Fruit fly (Drosophila melanogaster) whole organism, embryonic: ENCODE results near the gene CG43922.
A peak's percentile ranks its signal among the peaks of the same experiment; 100 is the strongest.

Experiments
- Atf6 ChIP-seq: fragments of 200-800 bp; sonication (Bioruptor generic); IDR thresholded peaks from 2 replicates; pipeline ENCODE4 v1.3.6; 2022; ENCODE audit warnings: missing biosample characterization, missing genetic modification characterization
- Bgb ChIP-seq: fragments of 200-800 bp; sonication (Bioruptor generic); IDR thresholded peaks from 2 replicates; pipeline ENCODE4 v1.3.6; 2022; ENCODE audit warnings: missing biosample characterization, missing genetic modification characterization; ENCODE audit not compliant: partially characterized antibody
- CG12391 ChIP-seq: fragments of 200-800 bp; sonication (Bioruptor generic); optimal IDR thresholded peaks from 3 replicates; lab custom pipeline; 2018; ENCODE audit warnings: missing biosample characterization, mild to moderate bottlenecking, missing genetic modification characterization, moderate library complexity
- CG14860 ChIP-seq: fragments of 200-800 bp; sonication (Bioruptor generic); IDR thresholded peaks from 3 replicates; pipeline ENCODE4 v1.3.6; 2022; ENCODE audit warnings: missing biosample characterization, missing genetic modification characterization; ENCODE audit not compliant: partially characterized antibody
- CG1603 ChIP-seq: fragments of 200-800 bp; sonication (Bioruptor generic); optimal IDR thresholded peaks from 2 replicates; lab custom pipeline; 2019; ENCODE audit warnings: missing biosample characterization, mild to moderate bottlenecking, missing genetic modification characterization, moderate library complexity
- CG17829 ChIP-seq: fragments of 200-800 bp; optimal IDR thresholded peaks from 2 replicates; lab custom pipeline; 2019; ENCODE audit warnings: missing biosample characterization, mild to moderate bottlenecking, missing genetic modification characterization, moderate library complexity
- CG2116 ChIP-seq: fragments of 200-800 bp; sonication (Bioruptor generic); optimal IDR thresholded peaks from 3 replicates; lab custom pipeline; 2018; ENCODE audit warnings: missing biosample characterization, mild to moderate bottlenecking, missing genetic modification characterization
- CG31224 ChIP-seq: fragments of 200-800 bp; sonication (Bioruptor generic); IDR thresholded peaks from 2 replicates; pipeline ENCODE4 v1.3.6; 2022; ENCODE audit warnings: missing biosample characterization, missing genetic modification characterization
- CG31388 ChIP-seq: fragments of 200-800 bp; sonication (Bioruptor generic); optimal IDR thresholded peaks from 2 replicates; lab custom pipeline; 2016; ENCODE audit warnings: missing biosample characterization, missing genetic modification characterization
- CG34376 ChIP-seq: fragments of 200-800 bp; sonication (Bioruptor generic); optimal IDR thresholded peaks from 2 replicates; lab custom pipeline; 2018; ENCODE audit warnings: missing biosample characterization, mild to moderate bottlenecking, missing genetic modification characterization
- CG4282 ChIP-seq: fragments of 200-800 bp; sonication (Bioruptor generic); optimal IDR thresholded peaks from 2 replicates; lab custom pipeline; 2016; ENCODE audit warnings: missing biosample characterization, missing genetic modification characterization
- CG7357 ChIP-seq: fragments of 200-800 bp; sonication (Bioruptor generic); IDR thresholded peaks from 3 replicates; pipeline ENCODE4 v1.3.6; 2022; ENCODE audit warnings: missing biosample characterization, missing genetic modification characterization
- CG7928 ChIP-seq: fragments of 200-800 bp; sonication (Bioruptor generic); optimal IDR thresholded peaks from 2 replicates; lab custom pipeline; 2017; ENCODE audit warnings: missing biosample characterization, mild to moderate bottlenecking, missing genetic modification characterization
- CG7963 ChIP-seq: fragments of 200-800 bp; sonication (Bioruptor generic); IDR thresholded peaks from 3 replicates; pipeline ENCODE4 v1.3.6; 2022; ENCODE audit warnings: missing biosample characterization, missing genetic modification characterization; ENCODE audit not compliant: partially characterized antibody
- CG8359 ChIP-seq: fragments of 200-800 bp; sonication (Bioruptor generic); optimal IDR thresholded peaks from 2 replicates; lab custom pipeline; 2017; ENCODE audit warnings: missing biosample characterization, mild to moderate bottlenecking, missing genetic modification characterization, borderline replicate concordance
- CG9876 ChIP-seq: fragments of 200-800 bp; sonication (Bioruptor generic); optimal IDR thresholded peaks from 2 replicates; lab custom pipeline; 2016; ENCODE audit warnings: missing biosample characterization, missing genetic modification characterization
- ERR ChIP-seq: fragments of 200-800 bp; sonication (Bioruptor generic); optimal IDR thresholded peaks from 2 replicates; lab custom pipeline; 2016; ENCODE audit warnings: missing biosample characterization, missing genetic modification characterization
- Fer2 ChIP-seq: fragments of 200-800 bp; sonication (Bioruptor generic); optimal IDR thresholded peaks from 2 replicates; lab custom pipeline; 2018; ENCODE audit warnings: missing biosample characterization, mild to moderate bottlenecking, missing genetic modification characterization, moderate library complexity
- HLH54F ChIP-seq: fragments of 200-800 bp; sonication (Bioruptor generic); optimal IDR thresholded peaks from 3 replicates; lab custom pipeline; 2016; ENCODE audit warnings: missing biosample characterization, missing genetic modification characterization
- Hey ChIP-seq: fragments of 200-800 bp; sonication (Bioruptor generic); optimal IDR thresholded peaks from 3 replicates; lab custom pipeline; 2018; ENCODE audit warnings: missing biosample characterization, mild to moderate bottlenecking, missing genetic modification characterization
- Hmx ChIP-seq: fragments of 200-800 bp; sonication (Bioruptor generic); optimal IDR thresholded peaks from 2 replicates; lab custom pipeline; 2016; ENCODE audit warnings: missing biosample characterization, missing genetic modification characterization
- Mad ChIP-seq: fragments of 200-800 bp; sonication (Bioruptor generic); optimal IDR thresholded peaks from 2 replicates; lab custom pipeline; 2016; ENCODE audit warnings: missing biosample characterization, missing genetic modification characterization
- Myb ChIP-seq: fragments of 200-800 bp; sonication (Bioruptor generic); optimal IDR thresholded peaks from 2 replicates; lab custom pipeline; 2016; ENCODE audit warnings: missing biosample characterization, missing genetic modification characterization
- Pdp1 ChIP-seq, 2 experiments: fragments of 200-800 bp; sonication (Bioruptor generic); optimal IDR thresholded peaks; 3 replicates each; lab custom pipeline; 2016; ENCODE audit warnings: missing biosample characterization in 2 of 2, missing genetic modification characterization in 2 of 2, mild to moderate bottlenecking in 1 of 2, moderate library complexity in 1 of 2
- Poxn ChIP-seq: fragments of 200-800 bp; sonication (Bioruptor generic); IDR thresholded peaks from 2 replicates; pipeline ENCODE4 v1.3.6; 2022; ENCODE audit warnings: missing biosample characterization, missing genetic modification characterization
- Rfx ChIP-seq: fragments of 200-800 bp; sonication (Bioruptor generic); IDR thresholded peaks from 2 replicates; pipeline ENCODE4 v1.3.6; 2022; ENCODE audit warnings: missing biosample characterization, missing genetic modification characterization
- ara ChIP-seq: fragments of 200-800 bp; sonication (Bioruptor generic); IDR thresholded peaks from 2 replicates; pipeline ENCODE4 v1.3.6; 2022; ENCODE audit warnings: missing biosample characterization, missing genetic modification characterization
- bab2 ChIP-seq: fragments of 200-800 bp; sonication (Bioruptor generic); optimal IDR thresholded peaks from 2 replicates; lab custom pipeline; 2016; ENCODE audit warnings: missing biosample characterization, missing genetic modification characterization
- bigmax ChIP-seq: fragments of 200-800 bp; sonication (Bioruptor generic); optimal IDR thresholded peaks from 2 replicates; lab custom pipeline; 2018; ENCODE audit warnings: missing biosample characterization, mild to moderate bottlenecking, missing genetic modification characterization
- dati ChIP-seq: fragments of 200-800 bp; sonication (Bioruptor generic); IDR thresholded peaks from 2 replicates; pipeline ENCODE4 v1.3.6; 2022; ENCODE audit warnings: missing biosample characterization, missing genetic modification characterization
- eve ChIP-seq, 2 experiments: fragments of >200 bp; optimal IDR thresholded peaks; 2 replicates each; lab custom pipeline; 2017; ENCODE audit warnings: missing biosample characterization in 2 of 2, missing genetic modification characterization in 2 of 2
- fd102C ChIP-seq: fragments of 200-800 bp; sonication (Bioruptor generic); optimal IDR thresholded peaks from 2 replicates; lab custom pipeline; 2018; ENCODE audit warnings: missing biosample characterization, mild to moderate bottlenecking, missing genetic modification characterization, moderate library complexity
- gcm ChIP-seq: fragments of 200-800 bp; sonication (Bioruptor generic); optimal IDR thresholded peaks from 2 replicates; lab custom pipeline; 2019; ENCODE audit warnings: missing biosample characterization, mild to moderate bottlenecking, missing genetic modification characterization, moderate library complexity
- grn ChIP-seq: fragments of 200-800 bp; sonication (Bioruptor generic); optimal IDR thresholded peaks from 3 replicates; lab custom pipeline; 2017; ENCODE audit warnings: missing biosample characterization, missing genetic modification characterization
- hbn ChIP-seq: fragments of 200-800 bp; sonication (Bioruptor generic); IDR thresholded peaks from 2 replicates; pipeline ENCODE4 v1.3.6; 2022; ENCODE audit warnings: missing biosample characterization, missing genetic modification characterization; ENCODE audit not compliant: partially characterized antibody
- jing ChIP-seq: fragments of 200-800 bp; sonication (Bioruptor generic); optimal IDR thresholded peaks from 2 replicates; lab custom pipeline; 2018; ENCODE audit warnings: missing biosample characterization, mild to moderate bottlenecking, missing genetic modification characterization
- lola ChIP-seq, 3 experiments: fragments of >200 bp in 2 of 3; fragments of 200-800 bp in 1 of 3; sonication (Bioruptor generic) in 1 of 3; optimal IDR thresholded peaks; 2 replicates each; lab custom pipeline; 2017 to 2019; ENCODE audit warnings: missing biosample characterization in 3 of 3, missing genetic modification characterization in 3 of 3, mild to moderate bottlenecking in 1 of 3, moderate library complexity in 1 of 3
- maf-S ChIP-seq: fragments of 200-800 bp; sonication (Bioruptor generic); optimal IDR thresholded peaks from 2 replicates; lab custom pipeline; 2016; ENCODE audit warnings: missing biosample characterization, missing genetic modification characterization
- nerfin-1 ChIP-seq: fragments of 200-800 bp; sonication (Bioruptor generic); optimal IDR thresholded peaks from 3 replicates; lab custom pipeline; 2019; ENCODE audit warnings: missing biosample characterization, mild to moderate bottlenecking, missing genetic modification characterization, moderate library complexity
- peb ChIP-seq: fragments of 200-800 bp; sonication (Bioruptor generic); IDR thresholded peaks from 2 replicates; pipeline ENCODE4 v1.3.6; 2022; ENCODE audit warnings: missing biosample characterization, missing genetic modification characterization
- row ChIP-seq: fragments of 200-800 bp; sonication (Bioruptor generic); IDR thresholded peaks from 3 replicates; pipeline ENCODE4 v1.3.6; 2022; ENCODE audit warnings: missing biosample characterization, missing genetic modification characterization
- seq ChIP-seq: fragments of 200-800 bp; sonication (Bioruptor generic); IDR thresholded peaks from 2 replicates; pipeline ENCODE4 v1.3.6; 2022; ENCODE audit warnings: missing biosample characterization, missing genetic modification characterization
- slp2 ChIP-seq: fragments of 200-800 bp; sonication (Bioruptor generic); optimal IDR thresholded peaks from 2 replicates; lab custom pipeline; 2016; ENCODE audit warnings: missing biosample characterization, missing genetic modification characterization
- sna ChIP-seq: fragments of 200-800 bp; sonication (Bioruptor generic); IDR thresholded peaks from 2 replicates; pipeline ENCODE4 v1.3.6; 2022; ENCODE audit warnings: missing biosample characterization, missing genetic modification characterization; ENCODE audit not compliant: partially characterized antibody
- stc ChIP-seq: fragments of 200-800 bp; sonication (Bioruptor generic); IDR thresholded peaks from 2 replicates; pipeline ENCODE4 v1.3.6; 2022; ENCODE audit warnings: missing biosample characterization, missing genetic modification characterization
- sug ChIP-seq: fragments of 200-800 bp; optimal IDR thresholded peaks from 2 replicates; lab custom pipeline; 2019; ENCODE audit warnings: missing biosample characterization, mild to moderate bottlenecking, missing genetic modification characterization, moderate library complexity
- tll ChIP-seq, 2 experiments: fragments of 200-800 bp in 1 of 2; fragments of >200 bp in 1 of 2; sonication (Bioruptor generic) in 1 of 2; optimal IDR thresholded peaks; 2 replicates each; lab custom pipeline; 2017 to 2019; ENCODE audit warnings: missing biosample characterization in 2 of 2, missing genetic modification characterization in 2 of 2, mild to moderate bottlenecking in 1 of 2, moderate library complexity in 1 of 2
- yki ChIP-seq: fragments of >200 bp; optimal IDR thresholded peaks from 3 replicates; lab custom pipeline; 2018
- zen ChIP-seq: fragments of 200-800 bp; sonication (Bioruptor generic); optimal IDR thresholded peaks from 3 replicates; lab custom pipeline; 2018; ENCODE audit warnings: missing biosample characterization, mild to moderate bottlenecking, missing genetic modification characterization, moderate library complexity
- zfh2 ChIP-seq: fragments of 200-800 bp; sonication (Bioruptor generic); optimal IDR thresholded peaks from 2 replicates; lab custom pipeline; 2016; ENCODE audit warnings: missing biosample characterization, missing genetic modification characterization

CG43922 gene

dm6 chr2L:6351809-6352182, 43.2 kb upstream of the CG43922 start (continued):
- peak; percentile 70 for TF ChIP-seq CG17829 (tag; lab: Kevin White, UChicago)
- TF ChIP-seq stc (GFP tag; lab: Robert Waterston, UW), result peak; percentile 77
- peak; percentile 96 for TF ChIP-seq row
- no peak for TF ChIP-seq Hey (tag; lab: Kevin White, UChicago)
- peak in 1 of 3 experiments; percentile 35 for TF ChIP-seq lola (GFP tag; optimal IDR thresholded peaks at IDR 0.05; lab: Kevin White, UChicago)
- TF ChIP-seq fd102C, result no peak
- peak; percentile 68 for TF ChIP-seq Myb (GFP tag; lab: Kevin White, UChicago)
- TF ChIP-seq Atf6 (GFP tag; lab: Robert Waterston, UW), result peak; percentile 86
- peak; percentile 83 for TF ChIP-seq peb (GFP tag; lab: Robert Waterston, UW)
- peak; percentile 84 for TF ChIP-seq CG31224 (GFP tag; lab: Robert Waterston, UW)
- TF ChIP-seq grn (GFP tag; lab: Kevin White, UChicago), result peak; percentile 89
- peak; percentile 83 for TF ChIP-seq Fer2
- no peak for TF ChIP-seq CG8359 (GFP tag; lab: Kevin White, UChicago)
- peak; percentile 52 for TF ChIP-seq zen (tag; lab: Kevin White, UChicago)
- TF ChIP-seq tll (GFP tag; optimal IDR thresholded peaks at IDR 0.05; lab: Kevin White, UChicago), result no peak
- TF ChIP-seq CG7928 (GFP tag; lab: Kevin White, UChicago), result peak; percentile 52
- TF ChIP-seq sna, result no peak
- TF ChIP-seq sug (tag; lab: Kevin White, UChicago), result peak; percentile 96
- no peak for TF ChIP-seq yki (lab: Kevin White, UChicago)
- TF ChIP-seq CG7963, result no peak
- peak; percentile 47 for TF ChIP-seq CG9876 (GFP tag; lab: Kevin White, UChicago)
- TF ChIP-seq nerfin-1 (tag; lab: Kevin White, UChicago), result peak; percentile 70
- peak; percentile 97 for TF ChIP-seq CG34376 (GFP tag; lab: Kevin White, UChicago)
- TF ChIP-seq CG2116 (GFP tag; lab: Kevin White, UChicago), result no peak
- peak; percentile 66 for TF ChIP-seq ERR
- peak; percentile 78 for TF ChIP-seq Hmx (GFP tag; lab: Kevin White, UChicago)
- TF ChIP-seq Rfx (GFP tag; lab: Robert Waterston, UW), result peak; percentile 94
- peak; percentile 57 for TF ChIP-seq Bgb
- TF ChIP-seq CG14860 (GFP tag; lab: Robert Waterston, UW), result no peak
- TF ChIP-seq HLH54F (GFP tag; lab: Kevin White, UChicago), result peak; percentile 81
- TF ChIP-seq CG1603 (tag; lab: Kevin White, UChicago), result peak; percentile 42
- peak; percentile 80 for TF ChIP-seq bab2
- peak; percentile 59; the same call in 1 of the 2 replicates for TF ChIP-seq ara
- 0 out of 2 replicates have a peak, but pooled peaks have one; percentile 25 for TF ChIP-seq dati (GFP tag; lab: Robert Waterston, UW)
- peak; percentile 70 for TF ChIP-seq maf-S
- TF ChIP-seq gcm (GFP tag; lab: Kevin White, UChicago), result peak; percentile 17
- peak; percentile 30 for TF ChIP-seq CG4282 (GFP tag; lab: Kevin White, UChicago)
- no peak for TF ChIP-seq bigmax (GFP tag; lab: Kevin White, UChicago)
- peak; percentile 78 for TF ChIP-seq CG7357 (GFP tag; lab: Robert Waterston, UW)
- peak; percentile 58 for TF ChIP-seq CG31388 (GFP tag; lab: Kevin White, UChicago)
- peak; percentile 90 for TF ChIP-seq zfh2
- TF ChIP-seq hbn (GFP tag; lab: Robert Waterston, UW), result no peak
- peak; percentile 69 for TF ChIP-seq Poxn
- TF ChIP-seq Pdp1 (GFP tag; optimal IDR thresholded peaks at IDR 0.05; lab: Kevin White, UChicago), result peak; percentile 85 to 94
- TF ChIP-seq eve (GFP tag; optimal IDR thresholded peaks at IDR 0.05; lab: Kevin White, UChicago), result no peak
- peak; percentile 80 for TF ChIP-seq CG12391 (tag; lab: Kevin White, UChicago)
- TF ChIP-seq seq (GFP tag; lab: Robert Waterston, UW), result no peak; the same call in 1 of the 2 replicates
- TF ChIP-seq slp2 (GFP tag; lab: Kevin White, UChicago), result peak; percentile 36
- peak; percentile 53 for TF ChIP-seq jing
- TF ChIP-seq Mad (GFP tag; lab: Kevin White, UChicago), result peak; percentile 48
